Fruit fly (Drosophila melanogaster) S2 (cell line): ENCODE results near the gene nop5.

Experiments used
- CG8478 ChIP-seq: fragments of >200 bp; optimal IDR thresholded peaks from 2 replicates; lab custom pipeline; 2018
- CTCF ChIP-seq, 2 experiments: fragments of >200 bp; optimal IDR thresholded peaks; 2 replicates each; lab custom pipeline; 2018

DNA sequence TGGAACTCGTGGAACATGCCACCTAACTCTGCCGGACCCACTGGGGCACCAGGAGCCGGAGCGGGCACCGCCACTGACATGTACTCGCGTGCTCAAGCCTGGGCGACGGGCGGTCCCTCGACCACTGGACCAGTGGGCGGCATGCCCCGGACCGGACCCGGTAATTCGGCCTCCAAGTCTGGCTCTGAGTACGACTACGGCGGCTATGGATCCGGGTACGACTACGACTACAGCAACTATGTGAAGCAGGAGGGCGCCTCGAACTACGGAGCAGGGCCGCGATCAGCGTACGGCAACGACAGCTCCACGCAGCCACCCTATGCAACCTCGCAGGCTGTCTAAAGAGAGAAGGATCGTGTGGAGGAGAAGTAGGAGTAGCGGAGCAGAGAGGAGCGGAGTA, 6.6 kb upstream of the nop5 start:
- TF ChIP-seq CTCF (optimal IDR thresholded peaks at IDR 0.05; lab: Kevin White, UChicago) (no peak), CG8478 (lab: Kevin White, UChicago) (no peak)
